1 fruit fly cellular context compared by ENCODE assay signal in genomic region chrX:18243376-18244272, dm6.
A peak's percentile ranks its signal among the peaks of the same experiment; 100 is the strongest.
TF ChIP-seq lines count a peak whose summit lies in the region.

No protein-coding gene starts in this region.

TF ChIP-seq in whole organism, embryonic, 481 proteins besides CTCF, POLR2A, EP300 and RAD21 (continued from another document):
- no peak for TF ChIP-seq esg (GFP tag; conservative IDR thresholded peaks at IDR 0.05; lab: Robert Waterston, UW)
- TF ChIP-seq Dfd (GFP tag; optimal IDR thresholded peaks at IDR 0.05; lab: Kevin White, UChicago): no peak
- peak in 1 of 2 experiments; percentile 49 for TF ChIP-seq tll (GFP tag; optimal IDR thresholded peaks at IDR 0.05; lab: Kevin White, UChicago)
- TF ChIP-seq CG17568 (GFP tag; optimal IDR thresholded peaks at IDR 0.05; lab: Kevin White, UChicago): no peak
- TF ChIP-seq Trl (optimal IDR thresholded peaks at IDR 0.05; lab: Kevin White, UChicago): peak; percentile 57 to 67
- TF ChIP-seq Trl (GFP tag; optimal IDR thresholded peaks at IDR 0.05; lab: Kevin White, UChicago): no peak
- no peak for TF ChIP-seq Tbp (GFP tag; optimal IDR thresholded peaks at IDR 0.05; lab: Kevin White, UChicago)
- no peak for TF ChIP-seq grau (tag; optimal IDR thresholded peaks at IDR 0.05; lab: Kevin White, UChicago)
- no peak for TF ChIP-seq CG4282 (GFP tag; optimal IDR thresholded peaks at IDR 0.05; lab: Kevin White, UChicago)
- no peak for TF ChIP-seq pros (GFP tag; optimal IDR thresholded peaks at IDR 0.05; lab: Kevin White, UChicago)
- no peak for TF ChIP-seq Dp (GFP tag; optimal IDR thresholded peaks at IDR 0.05; lab: Kevin White, UChicago)
- no peak for TF ChIP-seq tin (GFP tag; optimal IDR thresholded peaks at IDR 0.05; lab: Kevin White, UChicago)
- peak; percentile 50; the same call in 1 of the 3 replicates for TF ChIP-seq Opbp (GFP tag; IDR thresholded peaks at IDR 0.05; lab: Robert Waterston, UW; ENCODE audit: partially characterized antibody)
- TF ChIP-seq sd (tag; optimal IDR thresholded peaks at IDR 0.05; lab: Kevin White, UChicago): peak; percentile 73
- TF ChIP-seq kni (GFP tag; optimal IDR thresholded peaks at IDR 0.05; lab: Kevin White, UChicago): peak; percentile 19
- no peak for TF ChIP-seq CG4617 (GFP tag; optimal IDR thresholded peaks at IDR 0.05; lab: Kevin White, UChicago; ENCODE audit: borderline replicate concordance)
- TF ChIP-seq CG7963 (GFP tag; IDR thresholded peaks at IDR 0.05; lab: Robert Waterston, UW; ENCODE audit: partially characterized antibody): 0 out of 3 replicates have a peak, but pooled peaks have one; percentile 28
- TF ChIP-seq Dbx (GFP tag; IDR thresholded peaks at IDR 0.05; lab: Robert Waterston, UW): no peak
- peak; percentile 80 for TF ChIP-seq CG1832 (GFP tag; optimal IDR thresholded peaks at IDR 0.05; lab: Kevin White, UChicago)
- no peak for TF ChIP-seq Doc3 (GFP tag; IDR thresholded peaks at IDR 0.05; lab: Robert Waterston, UW; ENCODE audit: partially characterized antibody)
- TF ChIP-seq CG3281 (GFP tag; optimal IDR thresholded peaks at IDR 0.05; lab: Kevin White, UChicago): no peak
- TF ChIP-seq sug (tag; optimal IDR thresholded peaks at IDR 0.05; lab: Kevin White, UChicago): peak; percentile 55
- TF ChIP-seq CG8089 (GFP tag; optimal IDR thresholded peaks at IDR 0.05; lab: Kevin White, UChicago): no peak
- no peak for TF ChIP-seq bcd (GFP tag; optimal IDR thresholded peaks at IDR 0.05; lab: Kevin White, UChicago)
- TF ChIP-seq tio (GFP tag; optimal IDR thresholded peaks at IDR 0.05; lab: Kevin White, UChicago): no peak
- TF ChIP-seq Nf-YC (tag; optimal IDR thresholded peaks at IDR 0.05; lab: Kevin White, UChicago): peak; percentile 92
- peak; percentile 50; the same call in 1 of the 3 replicates for TF ChIP-seq sr (GFP tag; IDR thresholded peaks at IDR 0.05; lab: Robert Waterston, UW)
- no peak for TF ChIP-seq NFAT (GFP tag; IDR thresholded peaks at IDR 0.05; lab: Robert Waterston, UW)
- TF ChIP-seq fd3F (GFP tag; optimal IDR thresholded peaks at IDR 0.05; lab: Kevin White, UChicago): no peak
- TF ChIP-seq Side (GFP tag; optimal IDR thresholded peaks at IDR 0.05; lab: Kevin White, UChicago): no peak
- TF ChIP-seq E2f2 (GFP tag; IDR thresholded peaks at IDR 0.05; lab: Robert Waterston, UW): no peak
- peak; percentile 54; the same call in 1 of the 3 replicates for TF ChIP-seq CG6791 (GFP tag; IDR thresholded peaks at IDR 0.05; lab: Robert Waterston, UW; ENCODE audit: partially characterized antibody)
- TF ChIP-seq jing (GFP tag; optimal IDR thresholded peaks at IDR 0.05; lab: Kevin White, UChicago): peak; percentile 7
- TF ChIP-seq CG8290 (GFP tag; optimal IDR thresholded peaks at IDR 0.05; lab: Kevin White, UChicago): no peak
- TF ChIP-seq CG8290 (tag; optimal IDR thresholded peaks at IDR 0.05; lab: Kevin White, UChicago): no peak
- peak; percentile 46 for TF ChIP-seq BtbVII (GFP tag; optimal IDR thresholded peaks at IDR 0.05; lab: Kevin White, UChicago)
- no peak for TF ChIP-seq cad (GFP tag; optimal IDR thresholded peaks at IDR 0.05; lab: Kevin White, UChicago)
- TF ChIP-seq CG3838 (GFP tag; optimal IDR thresholded peaks at IDR 0.05; lab: Kevin White, UChicago): no peak
- peak; percentile 35; the same call in 1 of the 2 replicates for TF ChIP-seq amos (GFP tag; IDR thresholded peaks at IDR 0.05; lab: Robert Waterston, UW; ENCODE audit: partially characterized antibody)
- no peak for TF ChIP-seq mirr (GFP tag; optimal IDR thresholded peaks at IDR 0.05; lab: Kevin White, UChicago)
- no peak for TF ChIP-seq Fer3 (tag; optimal IDR thresholded peaks at IDR 0.05; lab: Kevin White, UChicago)
- TF ChIP-seq CG12219 (GFP tag; optimal IDR thresholded peaks at IDR 0.05; lab: Kevin White, UChicago): no peak
- peak; percentile 94 for TF ChIP-seq Nf-YB (GFP tag; optimal IDR thresholded peaks at IDR 0.05; lab: Kevin White, UChicago)
- TF ChIP-seq bbx (GFP tag; IDR thresholded peaks at IDR 0.05; lab: Robert Waterston, UW; ENCODE audit: partially characterized antibody): peak; percentile 67
- TF ChIP-seq HLH54F (GFP tag; optimal IDR thresholded peaks at IDR 0.05; lab: Kevin White, UChicago): no peak
- TF ChIP-seq NfI (GFP tag; optimal IDR thresholded peaks at IDR 0.05; lab: Kevin White, UChicago): no peak
- no peak for TF ChIP-seq Mad (GFP tag; optimal IDR thresholded peaks at IDR 0.05; lab: Kevin White, UChicago)
- TF ChIP-seq CG17802 (tag; optimal IDR thresholded peaks at IDR 0.05; lab: Kevin White, UChicago): no peak
- TF ChIP-seq az2 (GFP tag; optimal IDR thresholded peaks at IDR 0.05; lab: Kevin White, UChicago): no peak
- TF ChIP-seq Ets65A (GFP tag; lab: Kevin White, UChicago): no peak
- TF ChIP-seq tna (GFP tag; IDR thresholded peaks at IDR 0.05; lab: Robert Waterston, UW; ENCODE audit: partially characterized antibody): 0 out of 2 replicates have a peak, but pooled peaks have one; percentile 27
- TF ChIP-seq yki (optimal IDR thresholded peaks at IDR 0.05; lab: Kevin White, UChicago): no peak
- TF ChIP-seq CG7786 (GFP tag; optimal IDR thresholded peaks at IDR 0.05; lab: Kevin White, UChicago): no peak
- TF ChIP-seq al (GFP tag; IDR thresholded peaks at IDR 0.05; lab: Robert Waterston, UW): no peak
- peak; percentile 20 for TF ChIP-seq Jarid2 (GFP tag; optimal IDR thresholded peaks at IDR 0.05; lab: Kevin White, UChicago)
- no peak for TF ChIP-seq CG5180 (GFP tag; optimal IDR thresholded peaks at IDR 0.05; lab: Kevin White, UChicago)
- TF ChIP-seq CG12071 (GFP tag; optimal IDR thresholded peaks at IDR 0.05; lab: Kevin White, UChicago): no peak
- TF ChIP-seq chm (GFP tag; IDR thresholded peaks at IDR 0.05; lab: Robert Waterston, UW): 0 out of 2 replicates have a peak, but pooled peaks have one; percentile 21
- TF ChIP-seq Bgb (GFP tag; IDR thresholded peaks at IDR 0.05; lab: Robert Waterston, UW; ENCODE audit: partially characterized antibody): no peak; the same call in 1 of the 2 replicates
- TF ChIP-seq Blimp-1 (GFP tag; optimal IDR thresholded peaks at IDR 0.05; lab: Kevin White, UChicago): no peak
- TF ChIP-seq tx (GFP tag; optimal IDR thresholded peaks at IDR 0.05; lab: Kevin White, UChicago): no peak
- no peak for TF ChIP-seq CoRest (tag; optimal IDR thresholded peaks at IDR 0.05; lab: Kevin White, UChicago)
- TF ChIP-seq grn (GFP tag; optimal IDR thresholded peaks at IDR 0.05; lab: Kevin White, UChicago): peak; percentile 7
- TF ChIP-seq dm (GFP tag; optimal IDR thresholded peaks at IDR 0.05; lab: Kevin White, UChicago): no peak
- peak; percentile 93 for TF ChIP-seq Adf1 (GFP tag; IDR thresholded peaks at IDR 0.05; lab: Robert Waterston, UW)
- TF ChIP-seq cwo (GFP tag; optimal IDR thresholded peaks at IDR 0.05; lab: Kevin White, UChicago): peak; percentile 96
- TF ChIP-seq Scr (GFP tag; IDR thresholded peaks at IDR 0.05; lab: Robert Waterston, UW; ENCODE audit: partially characterized antibody): peak; percentile 24; the same call in 1 of the 2 replicates
- no peak for TF ChIP-seq CG17359 (tag; optimal IDR thresholded peaks at IDR 0.05; lab: Kevin White, UChicago)
- no peak for TF ChIP-seq CG6689 (GFP tag; IDR thresholded peaks at IDR 0.05; lab: Robert Waterston, UW)
- TF ChIP-seq CG11560 (tag; IDR thresholded peaks at IDR 0.05; lab: Robert Waterston, UW): no peak
- TF ChIP-seq CG2116 (GFP tag; optimal IDR thresholded peaks at IDR 0.05; lab: Kevin White, UChicago): no peak
- TF ChIP-seq MESR4 (GFP tag; optimal IDR thresholded peaks at IDR 0.05; lab: Kevin White, UChicago): no peak
- no peak for TF ChIP-seq CG3847 (GFP tag; IDR thresholded peaks at IDR 0.05; lab: Robert Waterston, UW)
- TF ChIP-seq dmrt99B (tag; optimal IDR thresholded peaks at IDR 0.05; lab: Kevin White, UChicago): no peak
- TF ChIP-seq onecut (GFP tag; IDR thresholded peaks at IDR 0.05; lab: Robert Waterston, UW): no peak
- peak; percentile 6 for TF ChIP-seq CG12769 (tag; optimal IDR thresholded peaks at IDR 0.05; lab: Kevin White, UChicago)
- TF ChIP-seq CG13287 (GFP tag; IDR thresholded peaks at IDR 0.05; lab: Robert Waterston, UW; ENCODE audit: partially characterized antibody): no peak; the same call in 1 of the 2 replicates
- TF ChIP-seq shn (GFP tag; optimal IDR thresholded peaks at IDR 0.05; lab: Kevin White, UChicago): peak; percentile 8
- TF ChIP-seq insv (GFP tag; optimal IDR thresholded peaks at IDR 0.05; lab: Kevin White, UChicago): no peak
- no peak for TF ChIP-seq Bdp1 (GFP tag; optimal IDR thresholded peaks at IDR 0.05; lab: Kevin White, UChicago)
- TF ChIP-seq Hr78 (GFP tag; optimal IDR thresholded peaks at IDR 0.05; lab: Kevin White, UChicago): peak in 1 of 2 experiments; percentile 74
- TF ChIP-seq seq (GFP tag; IDR thresholded peaks at IDR 0.05; lab: Robert Waterston, UW): no peak
- no peak; the same call in 2 of the 3 replicates for TF ChIP-seq CG16813 (GFP tag; IDR thresholded peaks at IDR 0.05; lab: Robert Waterston, UW; ENCODE audit: partially characterized antibody)
- TF ChIP-seq exex (tag; optimal IDR thresholded peaks at IDR 0.05; lab: Kevin White, UChicago): peak; percentile 39
- TF ChIP-seq lbe (GFP tag; optimal IDR thresholded peaks at IDR 0.05; lab: Kevin White, UChicago): no peak
- TF ChIP-seq CG7745 (tag; optimal IDR thresholded peaks at IDR 0.05; lab: Kevin White, UChicago): no peak
- no peak for TF ChIP-seq gcm2 (GFP tag; optimal IDR thresholded peaks at IDR 0.05; lab: Kevin White, UChicago)
- no peak for TF ChIP-seq fu2 (GFP tag; optimal IDR thresholded peaks at IDR 0.05; lab: Kevin White, UChicago)
- 0 out of 3 replicates have a peak, but pooled peaks have one; percentile 36 for TF ChIP-seq mld (GFP tag; IDR thresholded peaks at IDR 0.05; lab: Robert Waterston, UW; ENCODE audit: partially characterized antibody)
- TF ChIP-seq CG4360 (GFP tag; IDR thresholded peaks at IDR 0.05; lab: Robert Waterston, UW): peak; percentile 79
- TF ChIP-seq croc (GFP tag; conservative IDR thresholded peaks at IDR 0.05; lab: Robert Waterston, UW): no peak
- peak; percentile 1 for TF ChIP-seq ftz-f1 (GFP tag; optimal IDR thresholded peaks at IDR 0.05; lab: Kevin White, UChicago)
- no peak for TF ChIP-seq jumu (GFP tag; optimal IDR thresholded peaks at IDR 0.05; lab: Kevin White, UChicago)
